Worm (Caenorhabditis elegans) whole organism, mixed stage, embryonic: Measurements from ENCODE around the gene rap-3.

Experiments used
- ceh-83 ChIP-seq: fragments of 200-800 bp; sonication (Bioruptor generic); optimal IDR thresholded peaks from 2 replicates; lab custom pipeline; 2018; ENCODE audit warnings: mild to moderate bottlenecking, missing genetic modification characterization, missing compliant biosample characterization
- ham-2 ChIP-seq: fragments of 200-800 bp; sonication (Bioruptor generic); optimal IDR thresholded peaks from 2 replicates; lab custom pipeline; 2018; ENCODE audit warnings: mild to moderate bottlenecking, missing genetic modification characterization, missing compliant biosample characterization
- ztf-11 ChIP-seq: fragments of 150-350 bp; optimal IDR thresholded peaks from 2 replicates; lab custom pipeline; 2014; ENCODE audit warnings: missing biosample characterization, missing genetic modification characterization

DNA sequence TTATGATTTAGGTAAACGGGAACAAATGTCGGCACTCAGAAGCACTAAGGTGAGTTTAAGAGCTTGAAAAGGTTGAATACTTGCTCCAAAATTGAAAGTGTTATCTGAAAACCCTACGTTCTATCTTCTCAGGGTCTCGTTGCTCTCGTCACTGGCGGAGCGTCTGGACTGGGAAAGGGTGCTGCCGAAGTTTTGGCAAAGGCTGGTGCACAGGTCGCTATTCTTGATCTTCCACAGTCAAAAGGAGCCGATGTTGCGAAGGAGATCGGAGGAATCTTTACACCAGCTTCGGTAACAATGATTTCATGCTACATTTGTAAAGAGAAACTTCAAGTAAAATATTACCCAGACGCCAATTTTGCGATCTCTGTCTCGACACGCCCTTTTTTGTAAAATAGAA is 45.8 kb upstream of the rap-3 start, which contains the start of gene ard-1:
- no peak for TF ChIP-seq ztf-11
- no peak for TF ChIP-seq ham-2 (GFP tag; lab: Kevin White, UChicago)
- no peak for TF ChIP-seq ceh-83 (GFP tag; lab: Kevin White, UChicago)
